Worm (Caenorhabditis elegans): ENCODE measurements around the gene F35C11.3.

Gene F35C11.3

DNA sequence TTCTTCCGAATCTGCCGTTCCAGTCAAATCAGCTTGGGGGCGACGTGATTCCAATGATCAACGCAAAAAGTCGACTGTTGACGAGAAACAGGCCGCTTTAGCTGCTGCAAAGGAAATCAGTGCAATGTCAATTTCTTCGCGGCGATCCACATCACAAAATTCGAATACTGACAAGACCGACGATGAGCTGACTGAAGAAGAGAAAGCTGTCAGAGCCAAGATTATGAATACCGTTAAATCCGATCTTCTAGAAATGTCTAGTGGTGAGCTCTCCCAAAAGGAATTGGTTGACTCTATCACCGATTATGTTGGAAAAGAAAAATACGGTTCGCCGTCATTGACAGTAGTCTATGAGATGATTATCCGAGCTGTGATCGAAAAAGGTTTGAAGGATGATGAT lies 26.3 kb upstream of the F35C11.3 start:
- TF ChIP-seq M03D4.4 (tag; optimal IDR thresholded peaks at IDR 0.05) (no peak), lin-13 (tag; optimal IDR thresholded peaks at IDR 0.05) (no peak), flh-1 (GFP tag; optimal IDR thresholded peaks at IDR 0.05) (no peak), ceh-43 (GFP tag; optimal IDR thresholded peaks at IDR 0.05) (no peak), nhr-237 (tag; optimal IDR thresholded peaks at IDR 0.05) (no peak), hlh-1 (tag; optimal IDR thresholded peaks at IDR 0.05) (no peak), ham-2 (GFP tag; optimal IDR thresholded peaks at IDR 0.05) (no peak), ces-1 (GFP tag; optimal IDR thresholded peaks at IDR 0.05) (no peak), mab-5 (tag; optimal IDR thresholded peaks at IDR 0.05) (no peak), nhr-28 (tag; optimal IDR thresholded peaks at IDR 0.05) (no peak), unc-39 (tag; optimal IDR thresholded peaks at IDR 0.05) (no peak), lin-32 (GFP tag; optimal IDR thresholded peaks at IDR 0.05) (no peak), nhr-2 (tag; optimal IDR thresholded peaks at IDR 0.05) (no peak), blmp-1 (tag; optimal IDR thresholded peaks at IDR 0.05) (no peak), snpc-4 (tag; optimal IDR thresholded peaks at IDR 0.05) (no peak), cnd-1 (tag; optimal IDR thresholded peaks at IDR 0.05) (no peak), sptf-1 (tag; optimal IDR thresholded peaks at IDR 0.05) (no peak), zip-8 (tag; optimal IDR thresholded peaks at IDR 0.05) (no peak), mls-2 (tag; optimal IDR thresholded peaks at IDR 0.05) (no peak)

- TF ChIP-seq lin-32 (GFP tag; optimal IDR thresholded peaks at IDR 0.05) (no peak), drap-1 (GFP tag; optimal IDR thresholded peaks at IDR 0.05) (peak; percentile 8), nhr-2 (tag; optimal IDR thresholded peaks at IDR 0.05) (peak; percentile 42), lsy-2 (tag; optimal IDR thresholded peaks at IDR 0.05) (no peak), sptf-1 (tag; optimal IDR thresholded peaks at IDR 0.05) (peak; percentile 49), ces-1 (GFP tag; optimal IDR thresholded peaks at IDR 0.05) (no peak), sem-2 (GFP tag; optimal IDR thresholded peaks at IDR 0.05) (peak; percentile 45), ceh-39 (tag; optimal IDR thresholded peaks at IDR 0.05) (peak; percentile 62), nhr-76 (tag; optimal IDR thresholded peaks at IDR 0.05) (no peak), nhr-237 (tag; optimal IDR thresholded peaks at IDR 0.05) (peak; percentile 18), lin-13 (tag; optimal IDR thresholded peaks at IDR 0.05) (no peak), mep-1 (tag; optimal IDR thresholded peaks at IDR 0.05) (peak; percentile 38), ham-2 (GFP tag; optimal IDR thresholded peaks at IDR 0.05) (peak; percentile 41), cnd-1 (tag; optimal IDR thresholded peaks at IDR 0.05) (no peak)
These were observed 24.1 kb upstream of the F35C11.3 start, which contains the start of gene dab-1 for ce11 chrII:8222309-8223065. Gene dab-1, plus strand, starts transcription at chrII:8222386.

ce11 chrII:8223422-8223821 lies 23.2 kb upstream of the F35C11.3 start:
- TF ChIP-seq lsy-2 (tag; optimal IDR thresholded peaks at IDR 0.05) (no peak), ham-2 (GFP tag; optimal IDR thresholded peaks at IDR 0.05) (peak; percentile 28), ces-1 (GFP tag; optimal IDR thresholded peaks at IDR 0.05) (no peak), zip-8 (tag; optimal IDR thresholded peaks at IDR 0.05) (no peak), elt-1 (tag; optimal IDR thresholded peaks at IDR 0.05; ENCODE audit: borderline replicate concordance, insufficient read depth) (no peak), hlh-1 (tag; optimal IDR thresholded peaks at IDR 0.05) (no peak), sem-2 (GFP tag; optimal IDR thresholded peaks at IDR 0.05) (no peak), nhr-28 (tag; optimal IDR thresholded peaks at IDR 0.05) (no peak), ceh-83 (GFP tag; optimal IDR thresholded peaks at IDR 0.05) (no peak), mls-2 (tag; optimal IDR thresholded peaks at IDR 0.05) (peak; percentile 19), sptf-1 (tag; optimal IDR thresholded peaks at IDR 0.05) (no peak), nhr-12 (tag; optimal IDR thresholded peaks at IDR 0.05) (no peak), ceh-43 (GFP tag; optimal IDR thresholded peaks at IDR 0.05) (peak; percentile 60)

- TF ChIP-seq sem-2 (GFP tag; optimal IDR thresholded peaks at IDR 0.05) (no peak), lsy-2 (tag; optimal IDR thresholded peaks at IDR 0.05) (no peak), ces-1 (GFP tag; optimal IDR thresholded peaks at IDR 0.05) (no peak), unc-120 (tag; optimal IDR thresholded peaks at IDR 0.05; ENCODE audit: poor library complexity, severe bottlenecking) (no peak)
These were observed 22.6 kb upstream of the F35C11.3 start for ce11 chrII:8223945-8224344.

DNA sequence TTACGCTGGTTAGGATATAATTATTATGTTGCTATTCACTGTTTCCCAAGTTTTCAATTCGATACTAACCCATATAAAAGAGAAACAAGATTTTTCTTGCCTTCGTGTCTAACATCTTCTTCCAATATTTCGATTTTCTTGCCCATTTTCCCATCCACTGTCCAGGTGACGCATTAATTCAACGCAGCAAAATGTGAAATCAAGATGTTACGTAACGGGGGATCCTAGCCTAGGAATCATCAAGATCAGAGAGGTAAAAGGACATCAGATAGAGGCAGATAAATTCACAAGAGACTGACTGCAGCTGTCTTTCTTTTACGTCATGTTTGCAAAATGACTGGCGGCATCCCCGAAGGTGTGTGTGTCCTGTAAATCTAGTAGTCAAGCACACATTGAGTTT lies 22.0 kb upstream of the F35C11.3 start:
- TF ChIP-seq unc-62 (GFP tag; optimal IDR thresholded peaks at IDR 0.05) (no peak), zip-8 (tag; optimal IDR thresholded peaks at IDR 0.05) (peak; percentile 60), elt-1 (tag; optimal IDR thresholded peaks at IDR 0.05; ENCODE audit: borderline replicate concordance, insufficient read depth) (peak; percentile 36)
